Fruit fly (Drosophila melanogaster): ENCODE measurements around the gene GCS2beta.

GCS2beta gene

DNA sequence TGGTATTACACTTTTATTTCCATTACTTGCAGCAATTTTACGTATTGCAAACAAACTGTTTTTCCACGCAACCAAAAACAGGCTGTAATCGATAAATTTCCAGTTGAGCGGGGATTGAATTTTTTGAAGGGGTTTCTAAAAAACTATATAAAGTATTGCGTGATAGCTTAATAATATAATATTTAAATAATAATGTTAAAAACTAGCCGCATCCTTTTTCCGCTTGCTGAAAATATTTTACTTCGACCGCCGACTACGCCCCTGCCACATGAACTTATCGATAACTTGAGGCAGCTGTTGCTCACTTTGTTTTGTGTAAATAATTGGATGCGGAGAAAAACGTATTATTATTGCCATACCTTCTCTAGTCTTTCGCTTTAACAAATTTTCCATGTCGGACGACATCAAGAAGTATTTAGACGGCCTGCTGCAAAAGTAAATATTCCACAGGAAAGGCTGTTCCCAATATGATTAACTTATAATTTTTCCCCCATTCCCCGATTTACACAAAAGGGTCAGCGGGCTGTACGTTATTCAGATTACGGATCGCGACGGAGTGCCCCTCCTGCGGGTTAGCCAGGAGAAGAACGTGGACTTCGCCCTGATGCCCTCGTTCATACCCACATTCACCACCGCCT is 3.0 kb downstream of the GCS2beta start, which contains the start of the genes fws and Lamtor3:
fws (minus strand) TSS at position 87 of the 638 bp plus-strand sequence.
Lamtor3 (plus strand) TSS at position 289 of the 638 bp plus-strand sequence.
- peak; percentile 99 for TF ChIP-seq CG12605 (GFP tag; IDR thresholded peaks at IDR 0.05)
- peak; percentile 100 for TF ChIP-seq CG4496 (GFP tag; IDR thresholded peaks at IDR 0.05)
- peak; percentile 100 for TF ChIP-seq Ets98B (GFP tag; IDR thresholded peaks at IDR 0.05)
- TF ChIP-seq CG10348 (GFP tag; IDR thresholded peaks at IDR 0.05), result peak; percentile 98
- TF ChIP-seq gl (tag; optimal IDR thresholded peaks at IDR 0.05), result peak; percentile 95
- TF ChIP-seq Snoo (tag; optimal IDR thresholded peaks at IDR 0.05), result peak; percentile 99
- TF ChIP-seq EcR (GFP tag; optimal IDR thresholded peaks at IDR 0.05), result peak; percentile 41
- peak; percentile 99 for TF ChIP-seq rn (GFP tag; IDR thresholded peaks at IDR 0.05)
- peak; percentile 100 for TF ChIP-seq fd96Ca (GFP tag; IDR thresholded peaks at IDR 0.05)
- peak; percentile 99 for TF ChIP-seq Pif1B (GFP tag; optimal IDR thresholded peaks at IDR 0.05)
- peak; percentile 98 for TF ChIP-seq CG34367 (tag; optimal IDR thresholded peaks at IDR 0.05)
- TF ChIP-seq CG15710 (tag; optimal IDR thresholded peaks at IDR 0.05), result peak; percentile 99
- TF ChIP-seq Pif1A (GFP tag; optimal IDR thresholded peaks at IDR 0.05), result peak; percentile 98
- peak; percentile 99 for TF ChIP-seq CG32121 (GFP tag; IDR thresholded peaks at IDR 0.05)
- peak; percentile 99 for TF ChIP-seq CG8159 (tag; optimal IDR thresholded peaks at IDR 0.05)
- peak; percentile 99 for TF ChIP-seq CG17806 (tag; optimal IDR thresholded peaks at IDR 0.05)
- TF ChIP-seq CG9948 (tag; optimal IDR thresholded peaks at IDR 0.05), result peak; percentile 99
- TF ChIP-seq CG8301 (tag; optimal IDR thresholded peaks at IDR 0.05), result peak; percentile 99
- TF ChIP-seq D1 (tag; optimal IDR thresholded peaks at IDR 0.05), result peak; percentile 96
- TF ChIP-seq CG13204 (GFP tag; optimal IDR thresholded peaks at IDR 0.05), result no peak
- peak; percentile 99 for TF ChIP-seq CG14655 (GFP tag; optimal IDR thresholded peaks at IDR 0.05)

DNA sequence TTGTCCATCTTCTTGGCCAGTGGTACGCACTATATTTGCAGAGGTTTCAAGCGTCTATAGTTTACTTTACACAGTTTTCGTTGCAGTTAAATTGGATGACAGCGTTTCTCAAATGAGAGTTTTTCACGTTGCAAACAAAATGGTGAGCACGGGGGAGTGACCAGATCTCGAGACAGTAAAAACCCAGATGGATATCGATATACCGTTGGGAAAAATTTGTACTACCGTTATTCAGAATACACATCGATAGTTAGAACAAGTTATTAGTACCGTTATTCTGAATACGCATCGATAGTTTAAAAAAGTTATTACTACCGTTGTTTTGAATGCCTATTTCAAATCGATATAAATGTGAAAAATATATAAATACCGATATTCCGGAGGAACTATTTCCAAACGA is 6.4 kb downstream of the GCS2beta start, which contains the start of gene cass:
cass (minus strand) TSS at position 179 of the 400 bp plus-strand sequence.
- TF ChIP-seq CG15710 (tag; optimal IDR thresholded peaks at IDR 0.05), result no peak
- no peak for TF ChIP-seq Pif1B (GFP tag; optimal IDR thresholded peaks at IDR 0.05)
- no peak for TF ChIP-seq gl (tag; optimal IDR thresholded peaks at IDR 0.05)
- no peak for TF ChIP-seq Snoo (tag; optimal IDR thresholded peaks at IDR 0.05)
- no peak for TF ChIP-seq CG9948 (tag; optimal IDR thresholded peaks at IDR 0.05)
- no peak for TF ChIP-seq Ets98B (GFP tag; IDR thresholded peaks at IDR 0.05)
- TF ChIP-seq CG12605 (GFP tag; IDR thresholded peaks at IDR 0.05), result no peak
- TF ChIP-seq Pif1A (GFP tag; optimal IDR thresholded peaks at IDR 0.05), result no peak
- no peak for TF ChIP-seq rn (GFP tag; IDR thresholded peaks at IDR 0.05)

DNA sequence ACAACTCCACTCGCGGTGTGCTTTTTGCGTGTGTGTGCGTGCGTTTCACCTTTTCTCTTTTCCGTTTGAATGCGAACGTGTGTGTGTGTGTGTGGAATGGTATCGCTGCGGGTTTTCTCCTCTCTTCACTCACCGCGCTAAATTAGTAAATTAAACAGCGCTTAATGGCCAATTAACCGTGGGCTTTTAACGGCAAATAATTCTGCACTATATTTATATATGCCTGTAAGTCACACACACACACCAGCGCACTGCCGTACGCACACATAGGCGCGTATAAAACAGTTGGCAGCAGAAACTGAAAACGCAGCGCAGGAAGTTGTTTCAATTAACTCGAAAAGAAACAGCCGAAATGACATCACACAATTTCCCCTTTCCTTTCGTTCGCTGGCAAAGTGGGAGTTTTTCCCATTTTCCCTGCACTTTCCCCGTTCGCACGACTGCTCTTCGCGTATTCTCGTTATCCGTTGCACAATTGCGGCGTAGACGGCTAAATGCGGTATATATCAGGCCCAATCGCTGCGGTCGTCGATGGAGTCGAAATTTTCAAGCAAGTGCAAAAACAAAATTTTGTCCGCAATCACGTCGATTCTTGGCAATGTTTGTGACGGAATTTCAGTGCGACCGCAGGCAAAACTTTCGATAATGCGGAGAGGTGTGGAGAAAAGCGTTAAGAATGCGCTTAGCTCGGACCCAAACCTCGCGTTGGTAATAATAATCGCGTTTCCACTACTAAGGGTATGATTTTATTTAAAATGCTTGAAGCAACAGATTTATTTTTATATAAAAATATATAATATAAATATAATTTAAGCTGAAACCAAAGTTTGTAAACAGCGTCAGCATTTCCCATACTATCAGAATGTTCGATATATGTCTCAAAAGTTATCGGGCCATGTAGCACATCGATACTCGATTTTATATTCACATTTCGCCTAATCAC is 11.3 kb downstream of the GCS2beta start, which contains the start of gene BicD:
BicD (minus strand) TSS at position 634 of the 943 bp plus-strand sequence.
- no peak for TF ChIP-seq Pif1B (GFP tag; optimal IDR thresholded peaks at IDR 0.05)
- TF ChIP-seq CG9948 (tag; optimal IDR thresholded peaks at IDR 0.05), result no peak
- TF ChIP-seq CG17806 (tag; optimal IDR thresholded peaks at IDR 0.05), result no peak
- peak; percentile 22; the same call in 1 of the 3 replicates for TF ChIP-seq CG4496 (GFP tag; IDR thresholded peaks at IDR 0.05)
- TF ChIP-seq CG34367 (tag; optimal IDR thresholded peaks at IDR 0.05), result no peak
- TF ChIP-seq EcR (GFP tag; optimal IDR thresholded peaks at IDR 0.05), result peak; percentile 20
- TF ChIP-seq Ets98B (GFP tag; IDR thresholded peaks at IDR 0.05), result peak; percentile 23; the same call in 1 of the 2 replicates
- TF ChIP-seq CG12605 (GFP tag; IDR thresholded peaks at IDR 0.05), result 0 out of 2 replicates have a peak, but pooled peaks have one; percentile 20
- TF ChIP-seq rn (GFP tag; IDR thresholded peaks at IDR 0.05), result no peak
- no peak for TF ChIP-seq CG15710 (tag; optimal IDR thresholded peaks at IDR 0.05)
- no peak for TF ChIP-seq Snoo (tag; optimal IDR thresholded peaks at IDR 0.05)
- no peak for TF ChIP-seq CG13204 (GFP tag; optimal IDR thresholded peaks at IDR 0.05)
- no peak for TF ChIP-seq CG14655 (GFP tag; optimal IDR thresholded peaks at IDR 0.05)
- TF ChIP-seq CG8159 (tag; optimal IDR thresholded peaks at IDR 0.05), result no peak
- no peak for TF ChIP-seq Pif1A (GFP tag; optimal IDR thresholded peaks at IDR 0.05)
- no peak for TF ChIP-seq D1 (tag; optimal IDR thresholded peaks at IDR 0.05)
- no peak for TF ChIP-seq CG32121 (GFP tag; IDR thresholded peaks at IDR 0.05)
- no peak for TF ChIP-seq CG10348 (GFP tag; IDR thresholded peaks at IDR 0.05)
- TF ChIP-seq fd96Ca (GFP tag; IDR thresholded peaks at IDR 0.05), result no peak
- no peak for TF ChIP-seq CG8301 (tag; optimal IDR thresholded peaks at IDR 0.05)
- no peak for TF ChIP-seq gl (tag; optimal IDR thresholded peaks at IDR 0.05)

DNA sequence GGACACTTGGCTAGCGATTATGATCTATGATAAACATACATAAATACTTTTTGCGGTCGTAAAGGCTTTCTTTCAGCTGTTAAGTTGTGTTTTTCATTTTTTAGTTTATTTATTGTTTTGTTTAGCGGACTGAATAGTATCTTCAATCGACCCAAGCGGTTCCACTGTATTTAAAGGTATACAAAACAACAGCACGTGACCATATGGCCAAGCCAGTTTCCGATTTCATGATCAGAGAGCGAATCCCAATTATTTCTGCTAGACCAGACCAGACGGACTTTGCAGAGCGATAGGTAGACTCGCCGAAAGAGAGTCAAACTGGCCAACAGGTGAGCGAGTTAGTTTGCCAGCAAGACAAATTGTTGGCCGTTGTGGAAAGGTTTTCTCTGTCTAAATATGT is 12.6 kb downstream of the GCS2beta start, which contains the start of gene Sgt:
Sgt (plus strand) TSS at position 80 of the 400 bp plus-strand sequence.
- no peak for TF ChIP-seq CG15710 (tag; optimal IDR thresholded peaks at IDR 0.05)
- no peak for TF ChIP-seq fd96Ca (GFP tag; IDR thresholded peaks at IDR 0.05)
- no peak for TF ChIP-seq CG13204 (GFP tag; optimal IDR thresholded peaks at IDR 0.05)
- TF ChIP-seq CG32121 (GFP tag; IDR thresholded peaks at IDR 0.05), result no peak
- TF ChIP-seq CG34367 (tag; optimal IDR thresholded peaks at IDR 0.05), result no peak

DNA sequence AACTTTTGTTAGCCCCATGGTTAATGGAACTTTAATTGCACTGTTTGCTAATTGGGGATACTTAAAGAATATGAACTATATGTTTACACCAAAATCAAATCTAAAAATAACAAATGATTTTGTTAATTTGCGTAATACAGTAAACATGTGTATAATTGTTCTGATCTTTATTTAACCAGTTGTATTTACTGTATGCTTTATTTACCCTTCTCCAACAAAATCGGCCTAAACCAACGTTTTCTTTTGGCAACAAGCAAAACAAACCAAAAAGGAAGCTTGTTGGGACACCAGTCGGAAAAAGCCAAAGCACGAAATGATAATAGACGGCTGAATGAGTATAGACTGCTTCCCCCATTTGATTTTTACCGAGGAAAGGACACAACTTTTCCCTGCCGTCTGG is 13.5 kb downstream of the GCS2beta start:
- no peak for TF ChIP-seq fd96Ca (GFP tag; IDR thresholded peaks at IDR 0.05)
- no peak for TF ChIP-seq Pif1A (GFP tag; optimal IDR thresholded peaks at IDR 0.05)
- TF ChIP-seq CG9948 (tag; optimal IDR thresholded peaks at IDR 0.05), result no peak
- no peak for TF ChIP-seq CG17806 (tag; optimal IDR thresholded peaks at IDR 0.05)
- TF ChIP-seq rn (GFP tag; IDR thresholded peaks at IDR 0.05), result no peak
- TF ChIP-seq EcR (GFP tag; optimal IDR thresholded peaks at IDR 0.05), result no peak
- no peak for TF ChIP-seq CG10348 (GFP tag; IDR thresholded peaks at IDR 0.05)
- TF ChIP-seq D1 (tag; optimal IDR thresholded peaks at IDR 0.05), result no peak
- no peak for TF ChIP-seq CG32121 (GFP tag; IDR thresholded peaks at IDR 0.05)
- no peak for TF ChIP-seq CG4496 (GFP tag; IDR thresholded peaks at IDR 0.05)
- no peak for TF ChIP-seq gl (tag; optimal IDR thresholded peaks at IDR 0.05)

Data from whole organism, pupa.